Worm (Caenorhabditis elegans): ENCODE measurements around the gene C39B5.10.

C39B5.10 gene

ce11 chrIII:2227407-2227806 lies 12.0 kb downstream of the C39B5.10 start, which contains the start of gene fbxa-62:
Gene fbxa-62, plus strand, starts transcription at chrIII:2227707.
- TF ChIP-seq ceh-14 (tag; optimal IDR thresholded peaks at IDR 0.05) (no peak), odd-2 (tag; optimal IDR thresholded peaks at IDR 0.05) (no peak), ceh-24 (tag; optimal IDR thresholded peaks at IDR 0.05) (no peak), ceh-45 (GFP tag; IDR thresholded peaks at IDR 0.05) (no peak), sdc-2 (tag; optimal IDR thresholded peaks at IDR 0.05) (no peak), pros-1 (tag; optimal IDR thresholded peaks at IDR 0.05) (no peak), ceh-48 (tag; optimal IDR thresholded peaks at IDR 0.05) (no peak), pha-2 (tag; optimal IDR thresholded peaks at IDR 0.05) (no peak), tbx-7 (tag; optimal IDR thresholded peaks at IDR 0.05) (no peak), sox-2 (GFP tag; IDR thresholded peaks at IDR 0.05) (no peak), ceh-18 (tag; optimal IDR thresholded peaks at IDR 0.05) (no peak), ceh-2 (tag; optimal IDR thresholded peaks at IDR 0.05) (no peak)

ce11 chrIII:2224478-2224877 lies 15.0 kb downstream of the C39B5.10 start, which contains the start of gene fbxa-38:
Gene fbxa-38, plus strand, starts transcription at chrIII:2224672.
- TF ChIP-seq mec-3 (tag; optimal IDR thresholded peaks at IDR 0.05; ENCODE audit: borderline replicate concordance) (no peak), lim-6 (tag; optimal IDR thresholded peaks at IDR 0.05) (no peak), pha-4 (tag; optimal IDR thresholded peaks at IDR 0.05) (no peak), ceh-48 (tag; optimal IDR thresholded peaks at IDR 0.05) (no peak), unc-3 (GFP tag; conservative IDR thresholded peaks at IDR 0.05) (no peak), unc-3 (tag; optimal IDR thresholded peaks at IDR 0.05) (no peak), pqm-1 (tag; optimal IDR thresholded peaks at IDR 0.05) (no peak), fax-1 (tag; optimal IDR thresholded peaks at IDR 0.05) (no peak), ahr-1 (tag; optimal IDR thresholded peaks at IDR 0.05) (no peak), elt-2 (tag; optimal IDR thresholded peaks at IDR 0.05) (peak; percentile 11)

ce11 chrIII:2223932-2224331 lies 15.5 kb downstream of the C39B5.10 start, which contains the start of gene srd-65:
Gene srd-65, minus strand, starts transcription at chrIII:2224032.
- TF ChIP-seq che-1 (tag; optimal IDR thresholded peaks at IDR 0.05) (no peak), C38D4.7 (GFP tag; optimal IDR thresholded peaks at IDR 0.05) (no peak), Y22D7AL.16 (tag; optimal IDR thresholded peaks at IDR 0.05) (no peak), fkh-6 (tag; optimal IDR thresholded peaks at IDR 0.05) (no peak), eyg-1 (tag; optimal IDR thresholded peaks at IDR 0.05) (no peak), ztf-16 (tag; optimal IDR thresholded peaks at IDR 0.05) (no peak), unc-3 (GFP tag; conservative IDR thresholded peaks at IDR 0.05) (no peak), unc-3 (tag; optimal IDR thresholded peaks at IDR 0.05) (no peak), ceh-31 (tag; optimal IDR thresholded peaks at IDR 0.05) (no peak), K02D7.2 (tag; optimal IDR thresholded peaks at IDR 0.05) (no peak), fax-1 (tag; optimal IDR thresholded peaks at IDR 0.05) (no peak), nfya-1 (tag; optimal IDR thresholded peaks at IDR 0.05) (no peak), hlh-30 (tag; optimal IDR thresholded peaks at IDR 0.05; ENCODE audit: insufficient read depth) (no peak), F13H6.1 (tag; optimal IDR thresholded peaks at IDR 0.05) (no peak), ttx-3 (tag; optimal IDR thresholded peaks at IDR 0.05) (no peak), pha-2 (tag; optimal IDR thresholded peaks at IDR 0.05) (no peak), hlh-15 (tag; optimal IDR thresholded peaks at IDR 0.05) (no peak), ref-2 (tag; optimal IDR thresholded peaks at IDR 0.05) (no peak), elt-4 (tag; optimal IDR thresholded peaks at IDR 0.05) (no peak)

- TF ChIP-seq syd-9 (tag; optimal IDR thresholded peaks at IDR 0.05) (no peak), tbx-2 (tag; optimal IDR thresholded peaks at IDR 0.05) (no peak), dve-1 (tag; optimal IDR thresholded peaks at IDR 0.05) (no peak), ceh-34 (tag; optimal IDR thresholded peaks at IDR 0.05) (no peak), ceh-45 (GFP tag; IDR thresholded peaks at IDR 0.05) (no peak), sox-4 (tag; optimal IDR thresholded peaks at IDR 0.05) (no peak), gmeb-2 (tag; optimal IDR thresholded peaks at IDR 0.05) (no peak), madf-2 (tag; optimal IDR thresholded peaks at IDR 0.05) (no peak), ceh-6 (GFP tag; optimal IDR thresholded peaks at IDR 0.05) (no peak), hlh-8 (tag; optimal IDR thresholded peaks at IDR 0.05) (no peak)
Observed at ce11 chrIII:2219408-2219807, 20.0 kb downstream of the C39B5.10 start, which contains the start of gene fbxa-12. Gene fbxa-12, plus strand, starts transcription at chrIII:2219708.

All from whole organism, late embryonic.